Worm (Caenorhabditis elegans) whole organism, late embryonic: Measurements from ENCODE around the gene pks-1.

Source experiments
- C08G9.2 ChIP-seq: sonication (generic microtip); optimal IDR thresholded peaks from 2 replicates; lab custom pipeline; 2016; ENCODE audit warnings: mild to moderate bottlenecking, missing genetic modification characterization, moderate library complexity, missing compliant biosample characterization
- C38D4.7 ChIP-seq: fragments of 200-800 bp; sonication (Bioruptor generic); optimal IDR thresholded peaks from 2 replicates; lab custom pipeline; 2018; ENCODE audit warnings: mild to moderate bottlenecking, missing genetic modification characterization, moderate library complexity, missing compliant biosample characterization
- K09A11.1 ChIP-seq: sonication (generic microtip); optimal IDR thresholded peaks from 2 replicates; lab custom pipeline; 2017; ENCODE audit warnings: antibody characterized with exemption, mild to moderate bottlenecking, missing genetic modification characterization, missing compliant biosample characterization; ENCODE audit not compliant: insufficient read depth
- T23F11.4 ChIP-seq: fragments of 200-800 bp; sonication (Bioruptor generic); optimal IDR thresholded peaks from 2 replicates; lab custom pipeline; 2018; ENCODE audit warnings: mild to moderate bottlenecking, missing genetic modification characterization, missing compliant biosample characterization
- ahr-1 ChIP-seq: sonication (generic microtip); optimal IDR thresholded peaks from 2 replicates; lab custom pipeline; 2016; ENCODE audit warnings: missing genetic modification characterization, missing compliant biosample characterization
- ama-1 ChIP-seq: fragments of 150-350 bp; optimal IDR thresholded peaks from 2 replicates; lab custom pipeline; 2014
- ceh-14 ChIP-seq: sonication (generic microtip); optimal IDR thresholded peaks from 2 replicates; lab custom pipeline; 2016; ENCODE audit warnings: missing genotype, missing genetic modification characterization, missing compliant biosample characterization
- ceh-18 ChIP-seq: sonication (generic microtip); optimal IDR thresholded peaks from 2 replicates; lab custom pipeline; 2016; ENCODE audit warnings: missing genetic modification characterization, missing compliant biosample characterization
- ceh-19 ChIP-seq: fragments of 200-800 bp; sonication (Bioruptor generic); optimal IDR thresholded peaks from 2 replicates; lab custom pipeline; 2018; ENCODE audit warnings: mild to moderate bottlenecking, missing genetic modification characterization, missing compliant biosample characterization
- ceh-2 ChIP-seq: sonication (generic microtip); optimal IDR thresholded peaks from 2 replicates; lab custom pipeline; 2016; ENCODE audit warnings: missing genotype, missing genetic modification characterization, missing compliant biosample characterization
- ceh-30 ChIP-seq: fragments of 150-350 bp; optimal IDR thresholded peaks from 2 replicates; lab custom pipeline; 2014; ENCODE audit warnings: missing biosample characterization, missing genetic modification characterization
- ceh-34 ChIP-seq: sonication (generic microtip); optimal IDR thresholded peaks from 2 replicates; lab custom pipeline; 2016; ENCODE audit warnings: mild to moderate bottlenecking, missing genetic modification characterization, missing compliant biosample characterization
- ceh-45 ChIP-seq: fragments of 200-800 bp; sonication (Bioruptor generic); IDR thresholded peaks from 2 replicates; pipeline ENCODE4 v1.3.6; 2022; ENCODE audit warnings: missing genetic modification reagents, missing genetic modification characterization, missing compliant biosample characterization
- ceh-48 ChIP-seq: sonication (generic microtip); optimal IDR thresholded peaks from 2 replicates; lab custom pipeline; 2016; ENCODE audit warnings: missing genetic modification characterization, inconsistent platforms, missing compliant biosample characterization
- ceh-6 ChIP-seq: fragments of 200-800 bp; sonication (Bioruptor generic); optimal IDR thresholded peaks from 2 replicates; lab custom pipeline; 2018; ENCODE audit warnings: mild to moderate bottlenecking, missing genetic modification characterization, missing compliant biosample characterization
- dmd-4 ChIP-seq: sonication (generic microtip); optimal IDR thresholded peaks from 2 replicates; lab custom pipeline; 2016; ENCODE audit warnings: borderline replicate concordance, missing genetic modification characterization, missing compliant biosample characterization
- elt-2 ChIP-seq: sonication (generic microtip); optimal IDR thresholded peaks from 2 replicates; lab custom pipeline; 2016; ENCODE audit warnings: missing genetic modification reagents, missing genetic modification characterization, missing compliant biosample characterization
- elt-4 ChIP-seq: sonication (generic microtip); optimal IDR thresholded peaks from 2 replicates; lab custom pipeline; 2016; ENCODE audit warnings: missing genetic modification characterization, missing compliant biosample characterization
- ets-4 ChIP-seq: sonication (generic microtip); optimal IDR thresholded peaks from 2 replicates; lab custom pipeline; 2016; ENCODE audit warnings: missing genetic modification characterization, missing compliant biosample characterization
- eyg-1 ChIP-seq: sonication (generic microtip); optimal IDR thresholded peaks from 2 replicates; lab custom pipeline; 2016; ENCODE audit warnings: missing genotype, missing genetic modification characterization, missing compliant biosample characterization
- fax-1 ChIP-seq: sonication (generic microtip); optimal IDR thresholded peaks from 2 replicates; lab custom pipeline; 2016; ENCODE audit warnings: missing genotype, missing genetic modification characterization, missing compliant biosample characterization
- fkh-10 ChIP-seq: fragments of 150-350 bp; optimal IDR thresholded peaks from 2 replicates; lab custom pipeline; 2014; ENCODE audit warnings: missing biosample characterization, missing genetic modification reagents, missing genetic modification characterization
- gmeb-2 ChIP-seq: sonication (generic microtip); optimal IDR thresholded peaks from 2 replicates; lab custom pipeline; 2016; ENCODE audit warnings: missing genetic modification characterization, inconsistent platforms, missing compliant biosample characterization
- hlh-13 ChIP-seq: fragments of 200-800 bp; sonication (Bioruptor generic); optimal IDR thresholded peaks from 2 replicates; lab custom pipeline; 2018; ENCODE audit warnings: mild to moderate bottlenecking, missing genetic modification characterization, missing compliant biosample characterization
- hlh-15 ChIP-seq: sonication (generic microtip); optimal IDR thresholded peaks from 2 replicates; lab custom pipeline; 2016; ENCODE audit warnings: missing genetic modification characterization, missing compliant biosample characterization
- hlh-30 ChIP-seq: sonication (generic microtip); optimal IDR thresholded peaks from 2 replicates; lab custom pipeline; 2017; ENCODE audit warnings: antibody characterized with exemption, missing genetic modification characterization, missing compliant biosample characterization; ENCODE audit not compliant: insufficient read depth
- hlh-6 ChIP-seq: sonication (generic microtip); optimal IDR thresholded peaks from 2 replicates; lab custom pipeline; 2016; ENCODE audit warnings: missing genotype, missing genetic modification characterization, missing compliant biosample characterization
- hlh-8 ChIP-seq: sonication (generic microtip); optimal IDR thresholded peaks from 2 replicates; lab custom pipeline; 2016; ENCODE audit warnings: missing genotype, missing genetic modification characterization, missing compliant biosample characterization
- mec-3 ChIP-seq: sonication (generic microtip); optimal IDR thresholded peaks from 2 replicates; lab custom pipeline; 2016; ENCODE audit warnings: borderline replicate concordance, missing genetic modification characterization, missing compliant biosample characterization
- nhr-11 ChIP-seq: fragments of 150-350 bp; optimal IDR thresholded peaks from 2 replicates; lab custom pipeline; 2014; ENCODE audit warnings: missing biosample characterization, missing genetic modification characterization
- npax-4 ChIP-seq: sonication (generic microtip); optimal IDR thresholded peaks from 2 replicates; lab custom pipeline; 2016; ENCODE audit warnings: missing genetic modification characterization, missing compliant biosample characterization
- odd-2 ChIP-seq: sonication (generic microtip); optimal IDR thresholded peaks from 2 replicates; lab custom pipeline; 2017; ENCODE audit warnings: antibody characterized with exemption, mild to moderate bottlenecking, missing genetic modification characterization, missing compliant biosample characterization
- pat-9 ChIP-seq: fragments of 200-800 bp; sonication (Bioruptor generic); optimal IDR thresholded peaks from 2 replicates; lab custom pipeline; 2018; ENCODE audit warnings: mild to moderate bottlenecking, missing genetic modification characterization, moderate library complexity, missing compliant biosample characterization
- pax-1 ChIP-seq: fragments of 150-350 bp; optimal IDR thresholded peaks from 2 replicates; lab custom pipeline; 2014; ENCODE audit warnings: missing biosample characterization, missing genetic modification characterization
- pha-2 ChIP-seq: sonication (generic microtip); optimal IDR thresholded peaks from 2 replicates; lab custom pipeline; 2017; ENCODE audit warnings: mild to moderate bottlenecking, missing genetic modification characterization, missing compliant biosample characterization
- pha-4 ChIP-seq: fragments of 150-350 bp; optimal IDR thresholded peaks from 2 replicates; lab custom pipeline; 2018; ENCODE audit warnings: missing biosample characterization, missing genetic modification reagents, missing genetic modification characterization
- pqm-1 ChIP-seq: sonication (generic microtip); optimal IDR thresholded peaks from 2 replicates; lab custom pipeline; 2016; ENCODE audit warnings: missing genetic modification characterization, missing compliant biosample characterization
- ref-2 ChIP-seq: sonication (generic microtip); optimal IDR thresholded peaks from 2 replicates; lab custom pipeline; 2016; ENCODE audit warnings: missing genetic modification characterization, missing compliant biosample characterization
- sdc-2 ChIP-seq: sonication (generic microtip); optimal IDR thresholded peaks from 2 replicates; lab custom pipeline; 2016; ENCODE audit warnings: missing genotype, missing genetic modification characterization, missing compliant biosample characterization
- syd-9 ChIP-seq: sonication (generic microtip); optimal IDR thresholded peaks from 2 replicates; lab custom pipeline; 2016; ENCODE audit warnings: mild to moderate bottlenecking, missing genetic modification characterization, moderate library complexity, missing compliant biosample characterization
- tbx-2 ChIP-seq: sonication (generic microtip); optimal IDR thresholded peaks from 2 replicates; lab custom pipeline; 2016; ENCODE audit warnings: missing genetic modification characterization, missing compliant biosample characterization
- tbx-7 ChIP-seq: sonication (generic microtip); optimal IDR thresholded peaks from 2 replicates; lab custom pipeline; 2016; ENCODE audit warnings: missing genotype, missing genetic modification characterization, missing compliant biosample characterization
- ttx-3 ChIP-seq: sonication (generic microtip); optimal IDR thresholded peaks from 2 replicates; lab custom pipeline; 2016; ENCODE audit warnings: missing genetic modification reagents, missing genetic modification characterization, missing compliant biosample characterization
- unc-3 ChIP-seq, 2 experiments: fragments of 200-800 bp in 1 of 2; sonication (Bioruptor generic) in 1 of 2; sonication (generic microtip) in 1 of 2; conservative IDR thresholded peaks in 1 of 2; optimal IDR thresholded peaks in 1 of 2; 2 replicates each; pipeline versions ENCODE4 v1.3.6 to Lab custom; 2016 to 2022; ENCODE audit warnings: missing compliant biosample characterization in 2 of 2, missing genetic modification characterization in 2 of 2, missing genetic modification reagents in 1 of 2
- unc-42 ChIP-seq: sonication (generic microtip); optimal IDR thresholded peaks from 2 replicates; lab custom pipeline; 2016; ENCODE audit warnings: missing genotype, missing genetic modification characterization, missing compliant biosample characterization
- unc-86 ChIP-seq: sonication (generic microtip); optimal IDR thresholded peaks from 2 replicates; lab custom pipeline; 2016; ENCODE audit warnings: missing genetic modification characterization, missing compliant biosample characterization
- zip-5 ChIP-seq: sonication (generic microtip); optimal IDR thresholded peaks from 2 replicates; lab custom pipeline; 2016; ENCODE audit warnings: missing genetic modification characterization, missing compliant biosample characterization
- ztf-16 ChIP-seq: sonication (generic microtip); optimal IDR thresholded peaks from 2 replicates; lab custom pipeline; 2017; ENCODE audit warnings: missing genetic modification characterization, missing compliant biosample characterization

Gene pks-1

ce11 chrX:5429335-5429734, 15.7 kb downstream of the pks-1 start (continued):
- TF ChIP-seq eyg-1 (tag; lab: Kevin White, UChicago): peak; percentile 80
- peak; percentile 9 for TF ChIP-seq hlh-13
- TF ChIP-seq ztf-16 (tag; lab: Kevin White, UChicago): peak; percentile 81
- peak; percentile 88 for TF ChIP-seq hlh-8 (tag; lab: Kevin White, UChicago)
- TF ChIP-seq fkh-10 (GFP tag; lab: Kevin White, UChicago): peak; percentile 93
- no peak for TF ChIP-seq elt-4 (tag; lab: Kevin White, UChicago)
- TF ChIP-seq ttx-3 (tag; lab: Kevin White, UChicago): no peak
- TF ChIP-seq ceh-30 (tag; lab: Kevin White, UChicago): peak; percentile 79
- no peak for TF ChIP-seq npax-4 (tag; lab: Kevin White, UChicago)
- peak; percentile 94 for TF ChIP-seq tbx-2
- TF ChIP-seq K09A11.1 (tag; lab: Kevin White, UChicago): peak; percentile 67
- TF ChIP-seq unc-86 (tag; lab: Kevin White, UChicago): no peak
- peak; percentile 99 for TF ChIP-seq sdc-2 (tag; lab: Kevin White, UChicago)
- peak; percentile 89 for TF ChIP-seq pqm-1
- TF ChIP-seq pha-2 (tag; lab: Kevin White, UChicago): no peak
- TF ChIP-seq tbx-7: peak; percentile 57
- peak; percentile 73 for TF ChIP-seq ceh-2 (tag; lab: Kevin White, UChicago)
- TF ChIP-seq T23F11.4 (GFP tag; lab: Kevin White, UChicago): peak; percentile 68
- peak; percentile 94 for TF ChIP-seq unc-42 (tag; lab: Kevin White, UChicago)
- no peak for TF ChIP-seq mec-3 (tag; lab: Kevin White, UChicago)
- no peak for TF ChIP-seq pax-1 (tag; lab: Kevin White, UChicago)
- no peak for TF ChIP-seq pha-4
- TF ChIP-seq odd-2: peak; percentile 28
- TF ChIP-seq zip-5 (tag; lab: Kevin White, UChicago): peak; percentile 46
- TF ChIP-seq ceh-19: peak; percentile 57
- peak; percentile 85 for TF ChIP-seq hlh-30 (tag; lab: Kevin White, UChicago)
- peak; percentile 69 for TF ChIP-seq hlh-6 (tag; lab: Kevin White, UChicago)
- TF ChIP-seq ceh-45 (GFP tag; lab: Robert Waterston, UW): peak; percentile 40; the same call in 1 of the 2 replicates
- no peak for TF ChIP-seq ama-1 (lab: Kevin White, UChicago)
- TF ChIP-seq C08G9.2 (tag; lab: Kevin White, UChicago): peak; percentile 79
- no peak for TF ChIP-seq elt-2 (tag; lab: Kevin White, UChicago)
- TF ChIP-seq ceh-48 (tag; lab: Kevin White, UChicago): peak; percentile 28
- peak; percentile 40 for TF ChIP-seq gmeb-2 (tag; lab: Kevin White, UChicago)
- peak; percentile 67 for TF ChIP-seq dmd-4
- peak; percentile 97 for TF ChIP-seq ref-2 (tag; lab: Kevin White, UChicago)
- TF ChIP-seq ceh-34 (tag; lab: Kevin White, UChicago): peak; percentile 93
- TF ChIP-seq unc-3 (GFP tag; conservative IDR thresholded peaks at IDR 0.05; lab: Robert Waterston, UW): no peak; the same call in 1 of the 2 replicates
- peak; percentile 46 for TF ChIP-seq unc-3 (tag; optimal IDR thresholded peaks at IDR 0.05; lab: Kevin White, UChicago)
- TF ChIP-seq syd-9 (tag; lab: Kevin White, UChicago): peak; percentile 93
- peak; percentile 12 for TF ChIP-seq ahr-1 (tag; lab: Kevin White, UChicago)
- TF ChIP-seq nhr-11 (tag; lab: Kevin White, UChicago): no peak
- TF ChIP-seq ceh-14: peak; percentile 88
- peak; percentile 99 for TF ChIP-seq ceh-18
- TF ChIP-seq ets-4: no peak
- peak; percentile 39 for TF ChIP-seq hlh-15 (tag; lab: Kevin White, UChicago)
- peak; percentile 65 for TF ChIP-seq pat-9 (tag; lab: Kevin White, UChicago)
- peak; percentile 53 for TF ChIP-seq fax-1 (tag; lab: Kevin White, UChicago)
- TF ChIP-seq ceh-6 (GFP tag; lab: Kevin White, UChicago): peak; percentile 77
- TF ChIP-seq C38D4.7 (GFP tag; lab: Kevin White, UChicago): peak; percentile 16
